Worm (Caenorhabditis elegans): ENCODE measurements around the gene mboa-1.

DNA sequence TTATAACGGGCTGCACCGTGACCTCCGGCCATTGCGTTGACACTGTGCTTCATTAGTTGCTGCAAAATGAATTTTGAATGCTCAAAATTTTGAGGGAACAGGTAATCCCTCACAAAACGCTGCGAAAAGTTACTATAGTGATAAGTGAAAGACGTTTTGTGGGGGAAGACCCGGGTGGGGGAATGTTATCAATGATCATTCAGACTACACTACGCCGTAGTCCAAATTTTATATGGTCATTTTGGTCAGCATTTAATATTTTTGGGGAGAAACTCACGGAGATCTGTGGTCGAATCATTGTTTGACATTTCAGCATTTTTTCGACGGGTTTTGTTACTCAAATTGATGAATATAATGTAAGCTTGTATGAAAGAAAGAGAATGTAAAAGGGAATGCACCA lies 8.6 kb downstream of the mboa-1 start:
- TF ChIP-seq pha-4 (tag; optimal IDR thresholded peaks at IDR 0.05), result no peak
- TF ChIP-seq ZK546.5 (tag; optimal IDR thresholded peaks at IDR 0.05), result no peak
- no peak for TF ChIP-seq daf-12 (tag; optimal IDR thresholded peaks at IDR 0.05)
